Worm (Caenorhabditis elegans): ENCODE data around the gene M03E7.1.

M03E7.1 gene

ce11 chrV:5592323-5592722 is 29.2 kb upstream of the M03E7.1 start, which contains the start of gene vps-37 (continued):
- TF ChIP-seq sox-2 (GFP tag; IDR thresholded peaks at IDR 0.05) = no peak
- peak; percentile 3 for TF ChIP-seq zip-5 (tag; optimal IDR thresholded peaks at IDR 0.05)
- TF ChIP-seq F13H6.1 (tag; optimal IDR thresholded peaks at IDR 0.05) = no peak
- TF ChIP-seq nhr-232 (tag; optimal IDR thresholded peaks at IDR 0.05) = no peak
- no peak for TF ChIP-seq ztf-16 (tag; optimal IDR thresholded peaks at IDR 0.05)
- no peak for TF ChIP-seq lim-6 (tag; optimal IDR thresholded peaks at IDR 0.05)
- no peak for TF ChIP-seq ceh-2 (tag; optimal IDR thresholded peaks at IDR 0.05)
- TF ChIP-seq ceh-34 (tag; optimal IDR thresholded peaks at IDR 0.05) = peak; percentile 8
- no peak for TF ChIP-seq sdc-2 (tag; optimal IDR thresholded peaks at IDR 0.05)
- no peak for TF ChIP-seq pat-9 (tag; optimal IDR thresholded peaks at IDR 0.05)
- TF ChIP-seq che-1 (tag; optimal IDR thresholded peaks at IDR 0.05) = no peak
- no peak for TF ChIP-seq T23F11.4 (GFP tag; optimal IDR thresholded peaks at IDR 0.05)
- no peak for TF ChIP-seq tbx-2 (tag; optimal IDR thresholded peaks at IDR 0.05)
- peak; percentile 58 for TF ChIP-seq ceh-31 (tag; optimal IDR thresholded peaks at IDR 0.05)
- TF ChIP-seq pax-1 (tag; optimal IDR thresholded peaks at IDR 0.05) = peak; percentile 61
- TF ChIP-seq nfya-1 (tag; optimal IDR thresholded peaks at IDR 0.05) = peak; percentile 59
- no peak for TF ChIP-seq ceh-22 (tag; optimal IDR thresholded peaks at IDR 0.05)
- TF ChIP-seq ref-2 (tag; optimal IDR thresholded peaks at IDR 0.05) = no peak
- peak; percentile 2 for TF ChIP-seq K02D7.2 (tag; optimal IDR thresholded peaks at IDR 0.05)
- TF ChIP-seq nhr-11 (tag; optimal IDR thresholded peaks at IDR 0.05) = no peak
- no peak for TF ChIP-seq C38D4.7 (GFP tag; optimal IDR thresholded peaks at IDR 0.05)
- no peak for TF ChIP-seq eyg-1 (tag; optimal IDR thresholded peaks at IDR 0.05)
- no peak for TF ChIP-seq pqm-1 (tag; optimal IDR thresholded peaks at IDR 0.05)
- no peak for TF ChIP-seq C08G9.2 (tag; optimal IDR thresholded peaks at IDR 0.05)
- no peak for TF ChIP-seq rnt-1 (tag; optimal IDR thresholded peaks at IDR 0.05)
- peak; percentile 44 for TF ChIP-seq ceh-30 (tag; optimal IDR thresholded peaks at IDR 0.05)
- TF ChIP-seq ceh-18 (tag; optimal IDR thresholded peaks at IDR 0.05) = no peak
- TF ChIP-seq ets-4 (tag; optimal IDR thresholded peaks at IDR 0.05) = no peak
- peak; percentile 57 for TF ChIP-seq unc-55 (GFP tag; optimal IDR thresholded peaks at IDR 0.05)
- no peak for TF ChIP-seq npax-4 (tag; optimal IDR thresholded peaks at IDR 0.05)
- no peak for TF ChIP-seq elt-4 (tag; optimal IDR thresholded peaks at IDR 0.05)
- peak; percentile 19 for TF ChIP-seq madf-2 (tag; optimal IDR thresholded peaks at IDR 0.05)
- no peak for TF ChIP-seq ceh-45 (GFP tag; IDR thresholded peaks at IDR 0.05)
- no peak for TF ChIP-seq unc-86 (tag; optimal IDR thresholded peaks at IDR 0.05)
- TF ChIP-seq dmd-4 (tag; optimal IDR thresholded peaks at IDR 0.05; ENCODE audit: borderline replicate concordance) = no peak
- TF ChIP-seq sox-4 (tag; optimal IDR thresholded peaks at IDR 0.05) = no peak
- TF ChIP-seq odd-2 (tag; optimal IDR thresholded peaks at IDR 0.05) = no peak
- TF ChIP-seq hlh-15 (tag; optimal IDR thresholded peaks at IDR 0.05) = no peak
- TF ChIP-seq lin-11 (tag; optimal IDR thresholded peaks at IDR 0.05) = no peak
- TF ChIP-seq fkh-10 (GFP tag; optimal IDR thresholded peaks at IDR 0.05) = no peak
- no peak for TF ChIP-seq hlh-8 (tag; optimal IDR thresholded peaks at IDR 0.05)

ce11 chrV:5593406-5593805 is 28.1 kb upstream of the M03E7.1 start, which contains the start of gene mrpl-48:
Gene mrpl-48, plus strand, starts transcription at chrV:5593706.
- TF ChIP-seq pha-4 (tag; optimal IDR thresholded peaks at IDR 0.05) (no peak), fkh-10 (GFP tag; optimal IDR thresholded peaks at IDR 0.05) (no peak), npax-4 (tag; optimal IDR thresholded peaks at IDR 0.05) (no peak), ttx-3 (tag; optimal IDR thresholded peaks at IDR 0.05) (no peak), ceh-19 (GFP tag; optimal IDR thresholded peaks at IDR 0.05) (no peak), ceh-6 (GFP tag; optimal IDR thresholded peaks at IDR 0.05) (no peak), madf-2 (tag; optimal IDR thresholded peaks at IDR 0.05) (no peak), sox-4 (tag; optimal IDR thresholded peaks at IDR 0.05) (no peak), ceh-48 (tag; optimal IDR thresholded peaks at IDR 0.05) (no peak), ceh-31 (tag; optimal IDR thresholded peaks at IDR 0.05) (no peak)
